Fruit fly (Drosophila melanogaster): ENCODE measurements around the gene Syn1.

The Syn1 gene

DNA sequence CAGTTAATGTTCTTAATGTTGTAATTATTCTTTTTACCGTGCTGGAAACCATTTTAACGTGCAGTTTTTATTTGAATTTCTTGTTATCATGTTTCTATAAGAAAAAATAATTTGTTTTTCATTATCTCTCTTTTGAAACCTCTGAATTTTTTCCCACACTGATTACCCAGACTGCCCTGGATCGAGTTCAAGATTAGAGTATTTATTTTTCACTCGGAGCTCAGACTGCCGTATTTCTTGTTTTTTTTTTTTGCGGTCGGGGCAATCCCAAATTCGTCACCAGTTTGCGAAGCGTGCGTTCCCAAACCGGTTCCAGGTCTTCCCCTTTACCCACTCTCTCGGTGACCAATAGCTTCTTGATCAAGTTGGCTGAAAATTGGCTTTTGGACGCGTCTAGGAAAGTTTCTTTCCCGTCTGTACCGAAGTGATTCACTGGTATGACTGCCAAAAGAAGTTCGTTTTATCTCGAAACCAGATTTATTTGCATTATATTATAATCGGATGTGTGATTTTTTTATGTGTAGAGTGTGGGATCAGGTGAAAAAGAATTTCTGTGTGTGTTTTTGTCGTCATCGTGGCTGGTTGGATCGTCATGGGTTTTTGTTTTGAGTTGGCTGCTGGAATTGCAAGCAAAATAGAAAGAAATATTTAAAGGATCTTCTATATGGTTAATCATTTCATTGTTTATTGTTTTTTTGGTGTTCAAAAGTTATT lies 31.2 kb downstream of the Syn1 start:
- TF ChIP-seq CG9139 (GFP tag; optimal IDR thresholded peaks at IDR 0.05): no peak
- TF ChIP-seq Sox15 (GFP tag; optimal IDR thresholded peaks at IDR 0.05): peak; percentile 25
- TF ChIP-seq OdsH (GFP tag; optimal IDR thresholded peaks at IDR 0.05): peak; percentile 8
- TF ChIP-seq CG3032 (tag; optimal IDR thresholded peaks at IDR 0.05): no peak
- TF ChIP-seq CG6854 (GFP tag; optimal IDR thresholded peaks at IDR 0.05): no peak
- TF ChIP-seq CG32006 (GFP tag; optimal IDR thresholded peaks at IDR 0.05): peak; percentile 26
- no peak for TF ChIP-seq Eip93F (GFP tag; optimal IDR thresholded peaks at IDR 0.05)
- TF ChIP-seq Gug (GFP tag; IDR thresholded peaks at IDR 0.05): no peak
- TF ChIP-seq topi (GFP tag; optimal IDR thresholded peaks at IDR 0.05): peak; percentile 56
- peak; percentile 34 for TF ChIP-seq Hr39 (GFP tag; optimal IDR thresholded peaks at IDR 0.05)
- TF ChIP-seq CG6276 (GFP tag; optimal IDR thresholded peaks at IDR 0.05): no peak
- TF ChIP-seq eg (GFP tag; IDR thresholded peaks at IDR 0.05): 0 out of 3 replicates have a peak, but pooled peaks have one; percentile 22
- no peak for TF ChIP-seq CG6792 (GFP tag; optimal IDR thresholded peaks at IDR 0.05)
- TF ChIP-seq CG8319 (GFP tag; optimal IDR thresholded peaks at IDR 0.05): peak; percentile 38
- TF ChIP-seq cyc (GFP tag; optimal IDR thresholded peaks at IDR 0.05): no peak
- no peak for TF ChIP-seq CG11762 (GFP tag; optimal IDR thresholded peaks at IDR 0.05; ENCODE audit: insufficient read depth)
- peak; percentile 31 for TF ChIP-seq lz (GFP tag; optimal IDR thresholded peaks at IDR 0.05)
- peak; percentile 20 for TF ChIP-seq CG4318 (GFP tag; optimal IDR thresholded peaks at IDR 0.05)
- no peak for TF ChIP-seq Hr38 (GFP tag; optimal IDR thresholded peaks at IDR 0.05)
- TF ChIP-seq dsx (GFP tag; optimal IDR thresholded peaks at IDR 0.05; ENCODE audit: poor library complexity, severe bottlenecking): peak; percentile 34
- 0 out of 3 replicates have a peak, but pooled peaks have one; percentile 32 for TF ChIP-seq CG6163 (GFP tag; IDR thresholded peaks at IDR 0.05)
- TF ChIP-seq acj6 (GFP tag; optimal IDR thresholded peaks at IDR 0.05): no peak
- TF ChIP-seq Sox14 (GFP tag; optimal IDR thresholded peaks at IDR 0.05): no peak
- TF ChIP-seq CG10669 (GFP tag; optimal IDR thresholded peaks at IDR 0.05): no peak
- peak; percentile 85 for TF ChIP-seq Eip78C (GFP tag)
- TF ChIP-seq CG8632 (GFP tag; optimal IDR thresholded peaks at IDR 0.05): peak; percentile 23
- peak; percentile 47 for TF ChIP-seq Met (GFP tag; optimal IDR thresholded peaks at IDR 0.05)
- peak; percentile 24 for TF ChIP-seq Smox (GFP tag; optimal IDR thresholded peaks at IDR 0.05)
- TF ChIP-seq fkh (GFP tag; optimal IDR thresholded peaks at IDR 0.05): peak; percentile 33
- TF ChIP-seq Hr4 (GFP tag; optimal IDR thresholded peaks at IDR 0.05): no peak
- TF ChIP-seq CG6808 (GFP tag; optimal IDR thresholded peaks at IDR 0.05): no peak
- TF ChIP-seq fd59A (GFP tag; optimal IDR thresholded peaks at IDR 0.05): no peak
- TF ChIP-seq CG31627 (GFP tag; optimal IDR thresholded peaks at IDR 0.05): peak; percentile 25
- TF ChIP-seq ss (GFP tag; optimal IDR thresholded peaks at IDR 0.05): peak in 1 of 2 experiments; percentile 42
- TF ChIP-seq esn (GFP tag; optimal IDR thresholded peaks at IDR 0.05): peak; percentile 50
- TF ChIP-seq vri (GFP tag; optimal IDR thresholded peaks at IDR 0.05): peak; percentile 17
- peak; percentile 13 for TF ChIP-seq CG11902 (GFP tag; optimal IDR thresholded peaks at IDR 0.05)
- TF ChIP-seq svp (GFP tag): peak; percentile 88
- TF ChIP-seq achi (GFP tag; optimal IDR thresholded peaks at IDR 0.05): no peak
- no peak for TF ChIP-seq Blimp-1 (GFP tag; optimal IDR thresholded peaks at IDR 0.05)
- no peak for TF ChIP-seq Ets21C (GFP tag; optimal IDR thresholded peaks at IDR 0.05)
- TF ChIP-seq pdm3 (GFP tag; optimal IDR thresholded peaks at IDR 0.05): no peak
- no peak for TF ChIP-seq Ets96B (tag; optimal IDR thresholded peaks at IDR 0.05)
- peak; percentile 47 for TF ChIP-seq Sox102F (GFP tag; optimal IDR thresholded peaks at IDR 0.05)
- no peak for TF ChIP-seq salr (GFP tag; optimal IDR thresholded peaks at IDR 0.05)
- no peak for TF ChIP-seq CG16779 (tag; optimal IDR thresholded peaks at IDR 0.05)
- TF ChIP-seq CG1621 (tag; optimal IDR thresholded peaks at IDR 0.05): no peak
- TF ChIP-seq CG8119 (GFP tag; IDR thresholded peaks at IDR 0.05): 0 out of 3 replicates have a peak, but pooled peaks have one; percentile 14
- no peak for TF ChIP-seq dac (GFP tag; optimal IDR thresholded peaks at IDR 0.05)
- no peak for TF ChIP-seq CG11294 (GFP tag; IDR thresholded peaks at IDR 0.05)
- TF ChIP-seq fd85E (GFP tag; optimal IDR thresholded peaks at IDR 0.05): no peak

Data from whole organism, prepupa.